Worm (Caenorhabditis elegans) whole organism, late embryonic: ENCODE data around the gene gst-37.

ENCODE experiments used
- T23F11.4 ChIP-seq: fragments of 200-800 bp; sonication (Bioruptor generic); optimal IDR thresholded peaks from 2 replicates; lab custom pipeline; 2018; ENCODE audit warnings: mild to moderate bottlenecking, missing genetic modification characterization, missing compliant biosample characterization
- ama-1 ChIP-seq: fragments of 150-350 bp; optimal IDR thresholded peaks from 2 replicates; lab custom pipeline; 2014
- ceh-24 ChIP-seq: sonication (generic microtip); optimal IDR thresholded peaks from 2 replicates; lab custom pipeline; 2016; ENCODE audit warnings: mild to moderate bottlenecking, missing genetic modification characterization, missing compliant biosample characterization
- ceh-31 ChIP-seq: sonication (generic microtip); optimal IDR thresholded peaks from 2 replicates; lab custom pipeline; 2016; ENCODE audit warnings: missing genetic modification characterization, missing compliant biosample characterization
- dve-1 ChIP-seq: sonication (generic microtip); optimal IDR thresholded peaks from 2 replicates; lab custom pipeline; 2017; ENCODE audit warnings: antibody characterized with exemption, mild to moderate bottlenecking, missing genetic modification characterization, missing compliant biosample characterization
- elt-2 ChIP-seq: sonication (generic microtip); optimal IDR thresholded peaks from 2 replicates; lab custom pipeline; 2016; ENCODE audit warnings: missing genetic modification reagents, missing genetic modification characterization, missing compliant biosample characterization
- elt-4 ChIP-seq: sonication (generic microtip); optimal IDR thresholded peaks from 2 replicates; lab custom pipeline; 2016; ENCODE audit warnings: missing genetic modification characterization, missing compliant biosample characterization
- ets-4 ChIP-seq: sonication (generic microtip); optimal IDR thresholded peaks from 2 replicates; lab custom pipeline; 2016; ENCODE audit warnings: missing genetic modification characterization, missing compliant biosample characterization
- fkh-10 ChIP-seq: fragments of 150-350 bp; optimal IDR thresholded peaks from 2 replicates; lab custom pipeline; 2014; ENCODE audit warnings: missing biosample characterization, missing genetic modification reagents, missing genetic modification characterization
- hlh-13 ChIP-seq: fragments of 200-800 bp; sonication (Bioruptor generic); optimal IDR thresholded peaks from 2 replicates; lab custom pipeline; 2018; ENCODE audit warnings: mild to moderate bottlenecking, missing genetic modification characterization, missing compliant biosample characterization
- nfya-1 ChIP-seq: sonication (generic microtip); optimal IDR thresholded peaks from 2 replicates; lab custom pipeline; 2017; ENCODE audit warnings: missing genetic modification characterization, mild to moderate bottlenecking, missing compliant biosample characterization, antibody characterized with exemption, moderate library complexity
- pax-1 ChIP-seq: fragments of 150-350 bp; optimal IDR thresholded peaks from 2 replicates; lab custom pipeline; 2014; ENCODE audit warnings: missing biosample characterization, missing genetic modification characterization
- sox-4 ChIP-seq: sonication (generic microtip); optimal IDR thresholded peaks from 2 replicates; lab custom pipeline; 2017; ENCODE audit warnings: mild to moderate bottlenecking, missing genetic modification characterization, inconsistent platforms, missing compliant biosample characterization
- tbx-2 ChIP-seq: sonication (generic microtip); optimal IDR thresholded peaks from 2 replicates; lab custom pipeline; 2016; ENCODE audit warnings: missing genetic modification characterization, missing compliant biosample characterization

DNA sequence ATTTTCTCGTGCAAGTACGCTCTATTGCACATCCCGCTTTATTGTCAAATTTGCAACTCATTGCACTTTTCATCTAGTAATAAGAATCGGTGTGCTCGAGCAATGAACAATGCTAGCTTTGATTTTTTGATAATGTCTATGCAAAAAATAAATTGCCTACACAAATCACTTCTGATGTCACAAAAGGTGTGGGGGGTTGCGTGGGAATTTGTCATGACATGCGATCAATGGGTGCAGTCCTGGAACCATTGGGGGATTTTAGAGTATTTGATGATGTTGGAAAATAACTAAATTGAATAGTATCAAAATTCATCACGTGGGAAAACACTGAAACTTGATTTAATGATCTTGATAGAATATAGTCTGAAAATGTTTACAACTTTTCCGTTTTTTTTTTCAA is 24.5 kb downstream of the gst-37 start:
- TF ChIP-seq hlh-13 (GFP tag; lab: Kevin White, UChicago) = no peak
- no peak for TF ChIP-seq ama-1 (lab: Kevin White, UChicago)
- TF ChIP-seq ceh-24 (tag; lab: Kevin White, UChicago) = no peak
- TF ChIP-seq T23F11.4 (GFP tag; lab: Kevin White, UChicago) = no peak
- no peak for TF ChIP-seq pax-1
- no peak for TF ChIP-seq elt-4
- no peak for TF ChIP-seq elt-2 (tag; lab: Kevin White, UChicago)
- TF ChIP-seq nfya-1 (tag; lab: Kevin White, UChicago) = no peak
- no peak for TF ChIP-seq fkh-10 (GFP tag; lab: Kevin White, UChicago)
- TF ChIP-seq tbx-2 (tag; lab: Kevin White, UChicago) = no peak
- no peak for TF ChIP-seq ceh-31
- TF ChIP-seq sox-4 (tag; lab: Kevin White, UChicago) = no peak
- TF ChIP-seq dve-1 (tag; lab: Kevin White, UChicago) = no peak
- no peak for TF ChIP-seq ets-4 (tag; lab: Kevin White, UChicago)
